Fruit fly (Drosophila melanogaster) whole organism, prepupa: Measurements from ENCODE around the gene CG4911.
A peak's percentile ranks its signal among the peaks of the same experiment; 100 is the strongest.

Experiments used
- Blimp-1 ChIP-seq: fragments of 200-800 bp; sonication (Bioruptor generic); optimal IDR thresholded peaks from 3 replicates; lab custom pipeline; 2017; ENCODE audit warnings: missing biosample characterization, missing genetic modification characterization, mild to moderate bottlenecking, moderate library complexity, missing genetic modification reagents
- CG10631 ChIP-seq: fragments of 200-800 bp; sonication (Bioruptor generic); optimal IDR thresholded peaks from 2 replicates; lab custom pipeline; 2016; ENCODE audit warnings: missing biosample characterization, missing genetic modification characterization
- CG10669 ChIP-seq: fragments of 200-800 bp; sonication (Bioruptor generic); optimal IDR thresholded peaks from 3 replicates; lab custom pipeline; 2018; ENCODE audit warnings: missing biosample characterization, mild to moderate bottlenecking, missing genetic modification characterization, moderate library complexity
- CG11294 ChIP-seq: fragments of 200-800 bp; sonication (Bioruptor generic); IDR thresholded peaks from 2 replicates; pipeline ENCODE4 v1.3.6; 2022; ENCODE audit warnings: missing biosample characterization, missing genetic modification characterization
- CG11762 ChIP-seq: fragments of 200-800 bp; sonication (Bioruptor generic); optimal IDR thresholded peaks from 3 replicates; lab custom pipeline; 2016; ENCODE audit warnings: missing biosample characterization, missing genetic modification characterization; ENCODE audit not compliant: insufficient read depth
- CG15336 ChIP-seq: fragments of 200-800 bp; sonication (Bioruptor generic); IDR thresholded peaks from 2 replicates; pipeline ENCODE4 v1.3.6; 2022; ENCODE audit warnings: missing biosample characterization, missing genetic modification characterization
- CG1621 ChIP-seq: fragments of 200-800 bp; sonication (Bioruptor generic); optimal IDR thresholded peaks from 3 replicates; lab custom pipeline; 2018; ENCODE audit warnings: missing biosample characterization, mild to moderate bottlenecking, missing genetic modification characterization
- CG16779 ChIP-seq: fragments of 200-800 bp; sonication (Bioruptor generic); optimal IDR thresholded peaks from 3 replicates; lab custom pipeline; 2017; ENCODE audit warnings: missing biosample characterization, mild to moderate bottlenecking, missing genetic modification characterization
- CG31627 ChIP-seq: fragments of 200-800 bp; sonication (Bioruptor generic); optimal IDR thresholded peaks from 3 replicates; lab custom pipeline; 2016; ENCODE audit warnings: missing biosample characterization, missing genetic modification characterization
- CG32006 ChIP-seq: fragments of 200-800 bp; sonication (Bioruptor generic); optimal IDR thresholded peaks from 3 replicates; lab custom pipeline; 2017; ENCODE audit warnings: missing biosample characterization, mild to moderate bottlenecking, missing genetic modification characterization
- CG3919 ChIP-seq: fragments of 200-800 bp; sonication (Bioruptor generic); optimal IDR thresholded peaks from 3 replicates; lab custom pipeline; 2016; ENCODE audit warnings: missing biosample characterization, missing genetic modification characterization
- CG4318 ChIP-seq: fragments of 200-800 bp; sonication (Bioruptor generic); optimal IDR thresholded peaks from 3 replicates; lab custom pipeline; 2017; ENCODE audit warnings: missing biosample characterization, mild to moderate bottlenecking, missing genetic modification characterization
- CG6276 ChIP-seq: fragments of 200-800 bp; sonication (Bioruptor generic); optimal IDR thresholded peaks from 2 replicates; lab custom pipeline; 2017; ENCODE audit warnings: missing biosample characterization, mild to moderate bottlenecking, missing genetic modification characterization
- CG7368 ChIP-seq: fragments of 200-800 bp; sonication (Bioruptor generic); optimal IDR thresholded peaks from 3 replicates; lab custom pipeline; 2016; ENCODE audit warnings: missing biosample characterization, missing genetic modification characterization
- CG8119 ChIP-seq: fragments of 200-800 bp; sonication (Bioruptor generic); IDR thresholded peaks from 3 replicates; pipeline ENCODE4 v1.3.6; 2022; ENCODE audit warnings: missing biosample characterization, missing genetic modification characterization
- CG8319 ChIP-seq: fragments of 200-800 bp; sonication (Bioruptor generic); optimal IDR thresholded peaks from 3 replicates; lab custom pipeline; 2016; ENCODE audit warnings: missing biosample characterization, missing genetic modification characterization
- CG8632 ChIP-seq: fragments of 200-800 bp; sonication (Bioruptor generic); optimal IDR thresholded peaks from 3 replicates; lab custom pipeline; 2016; ENCODE audit warnings: missing biosample characterization, missing genetic modification characterization
- CG9139 ChIP-seq: fragments of 200-800 bp; sonication (Bioruptor generic); optimal IDR thresholded peaks from 3 replicates; lab custom pipeline; 2017; ENCODE audit warnings: missing biosample characterization, mild to moderate bottlenecking, missing genetic modification characterization
- Eip75B ChIP-seq: fragments of 200-800 bp; sonication (Bioruptor generic); optimal IDR thresholded peaks from 3 replicates; lab custom pipeline; 2016; ENCODE audit warnings: missing biosample characterization, missing genetic modification characterization
- Eip78C ChIP-seq: fragments of 200-800 bp; sonication (Bioruptor generic); peaks from one replicate; lab custom pipeline; 2016; ENCODE audit warnings: missing biosample characterization, missing genetic modification characterization
- Eip93F ChIP-seq: fragments of 200-800 bp; sonication (Bioruptor generic); optimal IDR thresholded peaks from 2 replicates; lab custom pipeline; 2016; ENCODE audit warnings: missing biosample characterization, mild to moderate bottlenecking, missing genetic modification characterization
- Ets21C ChIP-seq: fragments of 200-800 bp; sonication (Bioruptor generic); optimal IDR thresholded peaks from 3 replicates; lab custom pipeline; 2016; ENCODE audit warnings: missing biosample characterization, missing genetic modification characterization
- Hr38 ChIP-seq: sonication (Bioruptor generic); optimal IDR thresholded peaks from 2 replicates; lab custom pipeline; 2016; ENCODE audit warnings: missing biosample characterization, missing genetic modification characterization
- Hr39 ChIP-seq: fragments of 200-800 bp; sonication (Bioruptor generic); optimal IDR thresholded peaks from 2 replicates; lab custom pipeline; 2016; ENCODE audit warnings: missing biosample characterization, missing genetic modification characterization
- OdsH ChIP-seq: fragments of 200-800 bp; sonication (Bioruptor generic); optimal IDR thresholded peaks from 3 replicates; lab custom pipeline; 2016; ENCODE audit warnings: missing biosample characterization, missing genetic modification characterization
- Smox ChIP-seq: fragments of 200-800 bp; sonication (Bioruptor generic); optimal IDR thresholded peaks from 3 replicates; lab custom pipeline; 2016; ENCODE audit warnings: missing biosample characterization, missing genetic modification characterization
- Sox102F ChIP-seq: fragments of 200-800 bp; sonication (Bioruptor generic); optimal IDR thresholded peaks from 2 replicates; lab custom pipeline; 2016; ENCODE audit warnings: missing biosample characterization, mild to moderate bottlenecking, missing genetic modification characterization
- Sox14 ChIP-seq: fragments of 200-800 bp; sonication (Bioruptor generic); optimal IDR thresholded peaks from 3 replicates; lab custom pipeline; 2016; ENCODE audit warnings: missing biosample characterization, missing genetic modification characterization
- Sox15 ChIP-seq: fragments of 200-800 bp; sonication (Bioruptor generic); optimal IDR thresholded peaks from 3 replicates; lab custom pipeline; 2016; ENCODE audit warnings: missing biosample characterization, missing genetic modification characterization
- achi ChIP-seq: fragments of 200-800 bp; sonication (Bioruptor generic); optimal IDR thresholded peaks from 3 replicates; lab custom pipeline; 2016; ENCODE audit warnings: missing biosample characterization, missing genetic modification characterization
- cyc ChIP-seq: fragments of 200-800 bp; sonication (Bioruptor generic); optimal IDR thresholded peaks from 3 replicates; lab custom pipeline; 2016; ENCODE audit warnings: missing biosample characterization, missing genetic modification characterization
- dac ChIP-seq: fragments of 200-800 bp; sonication (Bioruptor generic); optimal IDR thresholded peaks from 2 replicates; lab custom pipeline; 2017; ENCODE audit warnings: missing biosample characterization, mild to moderate bottlenecking, missing genetic modification characterization
- eg ChIP-seq: fragments of 200-800 bp; sonication (Bioruptor generic); IDR thresholded peaks from 3 replicates; pipeline ENCODE4 v1.3.6; 2022; ENCODE audit warnings: missing biosample characterization, missing genetic modification characterization
- fd85E ChIP-seq: fragments of 200-800 bp; sonication (Bioruptor generic); optimal IDR thresholded peaks from 3 replicates; lab custom pipeline; 2016; ENCODE audit warnings: missing biosample characterization, missing genetic modification characterization
- fkh ChIP-seq: fragments of 200-800 bp; sonication (Bioruptor generic); optimal IDR thresholded peaks from 3 replicates; lab custom pipeline; 2017; ENCODE audit warnings: missing biosample characterization, mild to moderate bottlenecking, missing genetic modification characterization, moderate library complexity
- salr ChIP-seq, 2 experiments: fragments of 200-800 bp; sonication (Bioruptor generic); optimal IDR thresholded peaks; 3 replicates each; lab custom pipeline; 2016 to 2018; ENCODE audit warnings: missing biosample characterization in 2 of 2, missing genetic modification characterization in 2 of 2, mild to moderate bottlenecking in 1 of 2
- spab ChIP-seq: fragments of 200-800 bp; sonication (Bioruptor generic); optimal IDR thresholded peaks from 2 replicates; lab custom pipeline; 2017; ENCODE audit warnings: missing biosample characterization, mild to moderate bottlenecking, missing genetic modification characterization, missing genetic modification reagents
- ss ChIP-seq, 2 experiments: fragments of 200-800 bp; sonication (Bioruptor generic); optimal IDR thresholded peaks; 2 replicates in 1 of 2; 3 replicates in 1 of 2; lab custom pipeline; 2017 to 2018; ENCODE audit warnings: mild to moderate bottlenecking in 2 of 2, missing biosample characterization in 2 of 2, missing genetic modification characterization in 2 of 2, moderate library complexity in 1 of 2
- svp ChIP-seq: fragments of 200-800 bp; sonication (Bioruptor generic); peaks from one replicate; lab custom pipeline; 2016; ENCODE audit warnings: missing biosample characterization, missing genetic modification characterization
- topi ChIP-seq: fragments of 200-800 bp; sonication (Bioruptor generic); optimal IDR thresholded peaks from 3 replicates; lab custom pipeline; 2016; ENCODE audit warnings: missing biosample characterization, missing genetic modification characterization
- vri ChIP-seq: fragments of 200-800 bp; sonication (Bioruptor generic); optimal IDR thresholded peaks from 3 replicates; lab custom pipeline; 2016; ENCODE audit warnings: missing biosample characterization, mild to moderate bottlenecking, missing genetic modification characterization

The CG4911 gene

DNA sequence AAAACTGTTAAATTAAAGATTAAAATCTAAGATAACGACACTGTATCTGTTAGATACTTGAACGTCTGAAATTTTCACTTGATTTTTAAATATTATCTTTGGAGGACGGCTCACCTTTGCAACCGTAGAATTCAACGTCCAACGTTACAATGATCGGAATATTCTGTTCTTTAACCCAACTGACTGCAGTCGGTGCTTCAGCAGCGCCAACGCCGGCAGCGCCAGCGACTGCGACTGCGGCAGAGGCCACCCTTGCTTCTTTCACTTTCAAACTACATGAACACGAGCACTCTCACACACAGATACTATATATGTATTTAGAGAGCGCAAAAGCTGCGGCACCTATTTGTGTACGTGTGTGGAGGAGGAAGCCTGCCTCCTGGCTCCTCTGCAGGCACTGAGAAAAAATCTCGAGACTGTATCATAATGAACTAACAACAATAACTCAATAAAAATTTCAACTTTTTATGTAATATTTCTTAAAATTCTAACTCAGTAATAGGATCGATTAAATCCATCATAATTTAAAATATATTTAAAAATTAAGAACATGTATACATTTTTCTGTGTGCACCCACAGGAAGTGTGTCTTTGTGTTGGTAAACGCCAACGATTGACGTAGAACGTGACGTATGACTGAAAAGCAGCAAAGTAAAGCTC lies 15.0 kb downstream of the CG4911 start (continued):
- TF ChIP-seq Sox14 (GFP tag; lab: Kevin White, UChicago): peak; percentile 93
- peak; percentile 93 for TF ChIP-seq CG11294 (GFP tag; lab: Robert Waterston, UW)
- peak; percentile 90 for TF ChIP-seq Eip93F
- peak; percentile 96 for TF ChIP-seq Sox102F (GFP tag; lab: Kevin White, UChicago)
- peak; percentile 86 for TF ChIP-seq Hr39 (GFP tag; lab: Kevin White, UChicago)
- peak; percentile 94 for TF ChIP-seq CG11762
- TF ChIP-seq spab (GFP tag; lab: Kevin White, UChicago): peak; percentile 97
- peak; percentile 97 for TF ChIP-seq CG10669 (GFP tag; lab: Kevin White, UChicago)
- peak; percentile 97 for TF ChIP-seq Eip75B (GFP tag; lab: Kevin White, UChicago)
- peak; percentile 98 for TF ChIP-seq CG8119 (GFP tag; lab: Robert Waterston, UW)
- peak; percentile 98 for TF ChIP-seq CG15336 (GFP tag; lab: Robert Waterston, UW)
- peak; percentile 97 for TF ChIP-seq CG8632
- peak; percentile 88 for TF ChIP-seq fd85E (GFP tag; lab: Kevin White, UChicago)
- TF ChIP-seq vri (GFP tag; lab: Kevin White, UChicago): peak; percentile 94
- TF ChIP-seq topi (GFP tag; lab: Kevin White, UChicago): peak; percentile 95
- TF ChIP-seq Hr38 (GFP tag; lab: Kevin White, UChicago): no peak
- TF ChIP-seq fkh: peak; percentile 72
- TF ChIP-seq CG1621 (tag; lab: Kevin White, UChicago): peak; percentile 93
- TF ChIP-seq achi (GFP tag; lab: Kevin White, UChicago): peak; percentile 97
- TF ChIP-seq svp (GFP tag; lab: Kevin White, UChicago): peak; percentile 98
- peak; percentile 97 for TF ChIP-seq eg
- TF ChIP-seq CG4318 (GFP tag; lab: Kevin White, UChicago): peak; percentile 93
- TF ChIP-seq cyc (GFP tag; lab: Kevin White, UChicago): peak; percentile 94
- peak; percentile 94 for TF ChIP-seq dac (GFP tag; lab: Kevin White, UChicago)
- peak; percentile 98 for TF ChIP-seq OdsH
- TF ChIP-seq CG9139 (GFP tag; lab: Kevin White, UChicago): peak; percentile 95
- peak; percentile 95 for TF ChIP-seq Smox
- TF ChIP-seq CG7368 (GFP tag; lab: Kevin White, UChicago): peak; percentile 95
- TF ChIP-seq CG10631 (GFP tag; lab: Kevin White, UChicago): peak; percentile 99
- peak; percentile 87 to 96 for TF ChIP-seq salr (GFP tag; optimal IDR thresholded peaks at IDR 0.05; lab: Kevin White, UChicago)
- TF ChIP-seq CG31627 (GFP tag; lab: Kevin White, UChicago): peak; percentile 91
- peak; percentile 98 for TF ChIP-seq ss (GFP tag; optimal IDR thresholded peaks at IDR 0.05; lab: Kevin White, UChicago)
- peak; percentile 86 for TF ChIP-seq Ets21C
- TF ChIP-seq Blimp-1 (GFP tag; lab: Kevin White, UChicago): peak; percentile 99
- TF ChIP-seq CG16779 (tag; lab: Kevin White, UChicago): peak; percentile 95
- peak; percentile 94 for TF ChIP-seq CG6276
- TF ChIP-seq Eip78C (GFP tag; lab: Kevin White, UChicago): peak; percentile 99
- TF ChIP-seq CG32006 (GFP tag; lab: Kevin White, UChicago): peak; percentile 97
- peak; percentile 98 for TF ChIP-seq CG3919 (GFP tag; lab: Kevin White, UChicago)
- TF ChIP-seq Sox15 (GFP tag; lab: Kevin White, UChicago): peak; percentile 88
- peak; percentile 94 for TF ChIP-seq CG8319 (GFP tag; lab: Kevin White, UChicago)
